Fruit fly (Drosophila melanogaster) S2 (cell line): Measurements from ENCODE around the gene Stim.

Experiments used
- CG8478 ChIP-seq: fragments of >200 bp; optimal IDR thresholded peaks from 2 replicates; lab custom pipeline; 2018
- CTCF ChIP-seq, 2 experiments: fragments of >200 bp; optimal IDR thresholded peaks; 2 replicates each; lab custom pipeline; 2018

DNA sequence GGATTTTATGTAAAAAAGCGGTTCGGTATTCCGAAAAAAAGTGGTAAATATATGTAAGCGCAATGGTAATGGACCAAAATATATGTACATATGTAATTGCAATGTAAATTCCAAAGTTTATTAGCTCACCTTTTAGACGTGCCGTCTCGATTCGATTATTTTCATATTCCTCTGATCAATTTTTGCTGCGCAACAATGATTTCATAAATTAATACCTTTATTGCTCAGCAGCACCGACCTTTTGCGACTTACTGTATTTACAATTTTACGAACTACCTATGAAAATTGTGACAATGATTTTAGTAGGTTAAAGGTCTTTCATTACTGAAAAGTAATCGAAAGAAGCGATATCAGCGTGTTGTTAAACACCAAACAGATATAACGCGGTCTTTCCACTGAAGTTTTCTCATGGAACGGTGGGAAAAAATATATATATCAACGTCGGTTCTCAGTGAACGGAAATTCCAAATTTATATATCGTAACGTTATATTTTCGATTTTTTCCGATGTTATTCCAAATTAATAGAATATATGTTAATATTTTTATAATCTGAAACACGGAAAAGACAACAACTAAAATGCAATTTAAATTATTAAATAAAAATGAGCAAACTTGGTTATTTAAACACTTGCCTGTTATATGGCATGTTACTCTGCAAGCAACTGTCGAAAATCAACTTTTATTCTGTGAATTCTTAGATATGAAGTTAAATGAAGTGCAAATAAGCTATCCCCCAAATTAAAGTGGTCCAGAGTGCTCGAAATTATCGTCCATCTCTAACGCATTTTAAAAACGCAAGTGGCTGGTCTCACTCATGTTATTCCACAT, 50.3 kb downstream of the Stim start, which contains the start of the genes MSBP and CG15916:
- no peak for TF ChIP-seq CTCF (optimal IDR thresholded peaks at IDR 0.05; lab: Kevin White, UChicago)
- no peak for TF ChIP-seq CG8478
